Fruit fly (Drosophila melanogaster): Measurements from ENCODE around the gene CG4325.
A peak's percentile ranks its signal among the peaks of the same experiment; 100 is the strongest.

Gene CG4325

DNA sequence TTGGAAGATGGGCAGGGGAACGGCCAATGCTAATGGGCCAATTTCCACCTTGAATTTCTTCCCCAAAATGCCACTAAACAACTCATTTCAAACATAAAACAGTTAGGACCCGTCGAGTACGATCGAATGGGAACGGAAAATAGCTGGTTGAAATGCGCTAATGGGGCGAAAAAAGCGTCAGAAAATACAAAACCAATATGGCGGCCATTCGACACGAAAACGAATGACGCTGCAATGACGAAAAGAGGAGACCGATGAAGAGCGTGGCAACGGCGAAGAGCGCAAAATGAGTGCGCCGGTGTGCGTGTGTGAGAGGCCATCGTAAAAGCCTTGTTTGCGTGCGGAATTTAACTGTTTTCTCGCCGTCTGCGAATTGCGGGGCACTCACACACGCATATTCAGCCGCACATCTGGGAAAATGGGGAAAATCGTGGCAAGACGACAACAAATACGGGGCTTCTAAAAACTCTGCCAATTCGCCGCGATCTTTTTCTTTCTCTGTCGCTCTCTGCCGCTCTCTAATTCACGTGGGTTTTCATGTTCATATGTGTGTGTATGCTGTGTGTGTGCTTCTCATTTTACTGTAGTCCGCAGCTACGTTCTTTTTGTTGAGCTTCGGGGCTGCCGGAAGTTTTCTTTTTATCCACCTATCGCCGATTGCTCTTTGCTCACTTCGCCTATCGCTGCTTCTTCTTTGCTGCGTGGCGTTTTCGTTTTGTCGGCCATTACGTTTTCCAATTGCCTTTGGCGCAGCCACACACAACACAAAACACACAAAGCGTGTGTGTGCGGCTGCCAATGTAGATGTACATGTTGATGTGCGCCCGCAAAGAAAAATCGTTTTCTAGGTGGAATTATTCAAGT is 33.4 kb downstream of the CG4325 start, which contains the start of gene east (continued):
- TF ChIP-seq Med (GFP tag) (peak; percentile 79), Kr (GFP tag; optimal IDR thresholded peaks at IDR 0.05) (peak; percentile 59), lov (optimal IDR thresholded peaks at IDR 0.05) (no peak), lov (GFP tag; IDR thresholded peaks at IDR 0.05) (0 out of 3 replicates have a peak, but pooled peaks have one; percentile 11), CG1233 (GFP tag; optimal IDR thresholded peaks at IDR 0.05) (no peak), CG15269 (tag; optimal IDR thresholded peaks at IDR 0.05) (peak; percentile 4), twi (tag; optimal IDR thresholded peaks at IDR 0.05) (no peak), YL-1 (GFP tag; optimal IDR thresholded peaks at IDR 0.05) (peak; percentile 70), jing (GFP tag; optimal IDR thresholded peaks at IDR 0.05) (no peak), CG33213 (GFP tag; optimal IDR thresholded peaks at IDR 0.05) (no peak), CG2678 (tag; optimal IDR thresholded peaks at IDR 0.05) (peak; percentile 1)

DNA sequence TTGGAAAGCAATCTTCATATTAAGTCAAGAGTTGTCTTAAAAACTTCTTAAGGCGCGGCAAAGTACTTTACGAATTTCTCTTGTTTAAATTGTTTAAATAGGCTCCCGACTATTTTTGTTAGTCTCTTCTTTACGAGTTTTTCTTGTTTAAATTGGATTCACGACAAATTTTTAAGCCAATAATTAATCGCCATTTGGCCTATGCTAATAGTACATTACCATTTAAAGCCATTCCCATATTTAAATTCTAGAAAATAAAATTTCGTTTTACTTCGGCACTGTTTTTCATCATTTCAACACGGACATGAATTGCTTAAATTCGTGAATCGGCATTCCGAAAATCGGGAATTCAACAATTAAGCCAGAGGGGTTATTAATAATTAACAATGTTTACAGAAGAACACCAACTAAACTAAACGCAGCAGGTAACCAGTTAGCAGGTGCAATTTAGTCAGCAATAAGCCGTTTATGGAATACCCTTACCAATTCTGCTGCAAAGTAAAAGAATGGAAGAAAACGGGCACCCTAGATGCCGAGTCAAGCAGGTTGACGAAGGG is 34.1 kb downstream of the CG4325 start:
- TF ChIP-seq Jarid2 (GFP tag; optimal IDR thresholded peaks at IDR 0.05), result peak; percentile 28
- TF ChIP-seq CG42726 (GFP tag; IDR thresholded peaks at IDR 0.05; ENCODE audit: partially characterized antibody), result no peak
- TF ChIP-seq Hmx (GFP tag; optimal IDR thresholded peaks at IDR 0.05), result peak; percentile 71
- peak; percentile 22 for TF ChIP-seq BEAF-32 (GFP tag; optimal IDR thresholded peaks at IDR 0.05)
- no peak for TF ChIP-seq knrl (GFP tag; IDR thresholded peaks at IDR 0.05; ENCODE audit: partially characterized antibody)
- peak; percentile 75 to 81 for TF ChIP-seq Hr51 (GFP tag; optimal IDR thresholded peaks at IDR 0.05)
- no peak for TF ChIP-seq CG6791 (GFP tag; IDR thresholded peaks at IDR 0.05; ENCODE audit: partially characterized antibody)
- TF ChIP-seq Mad (GFP tag; optimal IDR thresholded peaks at IDR 0.05), result peak; percentile 63
- TF ChIP-seq en (GFP tag; optimal IDR thresholded peaks at IDR 0.05), result peak; percentile 13
- TF ChIP-seq sisA (GFP tag; IDR thresholded peaks at IDR 0.05), result peak; percentile 44
- peak; percentile 75 for TF ChIP-seq NfI (GFP tag; optimal IDR thresholded peaks at IDR 0.05)
- peak; percentile 33 for TF ChIP-seq da (GFP tag; optimal IDR thresholded peaks at IDR 0.05)
- no peak for TF ChIP-seq CG31365 (tag; optimal IDR thresholded peaks at IDR 0.05)
- peak; percentile 25 for TF ChIP-seq tap (tag; optimal IDR thresholded peaks at IDR 0.05)
- TF ChIP-seq ftz-f1 (GFP tag; optimal IDR thresholded peaks at IDR 0.05), result no peak
- peak; percentile 59 for TF ChIP-seq CG1233 (GFP tag; optimal IDR thresholded peaks at IDR 0.05)
- peak; percentile 16; the same call in 1 of the 2 replicates for TF ChIP-seq CG31224 (GFP tag; IDR thresholded peaks at IDR 0.05)
- TF ChIP-seq Nf-YA (GFP tag; IDR thresholded peaks at IDR 0.05), result no peak
- TF ChIP-seq CG15514 (GFP tag; optimal IDR thresholded peaks at IDR 0.05), result peak; percentile 48
- TF ChIP-seq Gsc (GFP tag; IDR thresholded peaks at IDR 0.05), result no peak
- TF ChIP-seq salm (tag; optimal IDR thresholded peaks at IDR 0.05), result peak; percentile 34
- TF ChIP-seq scrt (GFP tag; optimal IDR thresholded peaks at IDR 0.05), result peak; percentile 46
- peak; percentile 58; the same call in 2 of the 3 replicates for TF ChIP-seq CG14050 (GFP tag; IDR thresholded peaks at IDR 0.05)
- no peak for TF ChIP-seq CG4707 (GFP tag; optimal IDR thresholded peaks at IDR 0.05)
- peak; percentile 64 for TF ChIP-seq tin (GFP tag; optimal IDR thresholded peaks at IDR 0.05)
- TF ChIP-seq zen (tag; optimal IDR thresholded peaks at IDR 0.05), result peak; percentile 59
- no peak for TF ChIP-seq Lim3 (GFP tag; IDR thresholded peaks at IDR 0.05)
- TF ChIP-seq CG2199 (GFP tag; IDR thresholded peaks at IDR 0.05), result no peak
- peak; percentile 53 for TF ChIP-seq CG33557 (GFP tag; optimal IDR thresholded peaks at IDR 0.05)
- no peak; the same call in 1 of the 2 replicates for TF ChIP-seq CG10321 (GFP tag; IDR thresholded peaks at IDR 0.05)
- TF ChIP-seq CG16779 (GFP tag; IDR thresholded peaks at IDR 0.05), result no peak
- TF ChIP-seq Max (GFP tag; optimal IDR thresholded peaks at IDR 0.05), result peak; percentile 56
- peak; percentile 51 for TF ChIP-seq CG10654 (GFP tag; optimal IDR thresholded peaks at IDR 0.05)
- TF ChIP-seq CG5180 (GFP tag; optimal IDR thresholded peaks at IDR 0.05), result peak; percentile 46
- TF ChIP-seq CG11247 (GFP tag; IDR thresholded peaks at IDR 0.05), result peak; percentile 23; the same call in 1 of the 2 replicates
- TF ChIP-seq pb (GFP tag; optimal IDR thresholded peaks at IDR 0.05), result no peak
- peak; percentile 76 for TF ChIP-seq CG1792 (GFP tag; optimal IDR thresholded peaks at IDR 0.05)
